Fruit fly (Drosophila melanogaster) whole organism, embryonic: ENCODE measurements around the gene bab2.

ENCODE experiments used
- CG10366 ChIP-seq: fragments of 200-800 bp; sonication (Bioruptor generic); IDR thresholded peaks from 2 replicates; pipeline ENCODE4 v1.3.6; 2022; ENCODE audit warnings: missing biosample characterization, missing genetic modification characterization
- CG12219 ChIP-seq: fragments of 200-800 bp; sonication (Bioruptor generic); optimal IDR thresholded peaks from 3 replicates; lab custom pipeline; 2018; ENCODE audit warnings: missing biosample characterization, mild to moderate bottlenecking, missing genetic modification characterization
- CG12942 ChIP-seq: fragments of 200-800 bp; sonication (Bioruptor generic); optimal IDR thresholded peaks from 3 replicates; lab custom pipeline; 2016; ENCODE audit warnings: missing biosample characterization, missing genetic modification characterization
- caup ChIP-seq: fragments of 200-800 bp; sonication (Bioruptor generic); optimal IDR thresholded peaks from 3 replicates; lab custom pipeline; 2017; ENCODE audit warnings: missing biosample characterization, mild to moderate bottlenecking, missing genetic modification characterization, moderate library complexity; ENCODE audit not compliant: severe bottlenecking
- hth ChIP-seq: fragments of >200 bp; optimal IDR thresholded peaks from 2 replicates; lab custom pipeline; 2017; ENCODE audit warnings: inconsistent platforms
- psq ChIP-seq: fragments of 200-800 bp; sonication (Bioruptor generic); optimal IDR thresholded peaks from 2 replicates; lab custom pipeline; 2017; ENCODE audit warnings: missing biosample characterization, missing genetic modification characterization

DNA sequence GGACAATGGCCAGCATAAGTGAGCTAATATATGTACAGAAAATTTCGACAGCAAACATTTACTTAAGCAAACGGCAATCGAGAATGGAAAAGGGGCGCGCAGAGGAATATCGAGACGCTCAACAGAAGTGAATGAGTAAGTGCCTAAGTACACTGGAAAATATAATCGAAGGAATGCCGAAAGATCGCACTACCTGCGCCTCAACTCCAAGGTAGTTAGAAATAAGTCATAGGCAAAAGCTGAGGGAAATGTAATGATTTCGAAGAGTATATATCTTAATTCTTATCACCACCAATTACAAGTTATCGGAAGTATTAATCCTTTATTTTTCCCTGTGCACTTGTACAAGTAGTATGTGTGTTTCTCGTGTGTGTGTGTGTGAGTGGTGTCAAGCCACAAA is 39.6 kb downstream of the bab2 start:
- no peak for TF ChIP-seq CG10366 (GFP tag; lab: Robert Waterston, UW)
- no peak for TF ChIP-seq CG12219
- TF ChIP-seq CG12942 (GFP tag; lab: Kevin White, UChicago): no peak
- no peak for TF ChIP-seq caup (GFP tag; lab: Kevin White, UChicago)
- TF ChIP-seq hth: no peak
- no peak for TF ChIP-seq psq (GFP tag; lab: Kevin White, UChicago)
